Worm (Caenorhabditis elegans) whole organism, young adult: ENCODE results near the gene idpp-1.

Experiments
- him-1 ChIP-seq: sonication (generic microtip); optimal IDR thresholded peaks from 2 replicates; lab custom pipeline; 2016; ENCODE audit warnings: missing genotype, missing genetic modification reagents, missing genetic modification characterization, missing compliant biosample characterization
- mcd-1 ChIP-seq: fragments of 200-800 bp; sonication (Bioruptor generic); IDR thresholded peaks from 2 replicates; pipeline ENCODE4 v1.3.6; 2022; ENCODE audit warnings: missing genetic modification reagents, missing genetic modification characterization, missing compliant biosample characterization
- unc-130 ChIP-seq: sonication (generic microtip); optimal IDR thresholded peaks from 2 replicates; lab custom pipeline; 2016; ENCODE audit warnings: missing genetic modification reagents, missing genetic modification characterization, missing compliant biosample characterization

DNA sequence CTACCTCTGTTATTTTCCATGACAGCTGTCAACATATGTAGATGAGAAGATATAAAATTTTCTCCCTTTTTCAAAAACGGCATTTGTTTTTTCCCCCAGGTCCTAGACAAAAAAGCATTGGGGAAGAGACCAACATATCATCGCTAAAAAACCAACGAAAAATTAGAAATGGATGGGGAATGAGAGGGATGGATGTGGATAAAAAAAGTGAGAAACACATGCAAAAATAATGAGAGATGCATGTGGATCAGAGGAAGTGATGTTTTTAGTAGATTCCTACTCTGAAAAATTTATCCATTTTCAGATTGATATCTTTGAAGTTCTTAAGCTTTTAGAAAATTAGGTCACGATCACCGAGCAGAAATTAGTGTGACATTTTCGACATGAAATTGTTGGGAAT, 22.0 kb downstream of the idpp-1 start:
- TF ChIP-seq mcd-1 (GFP tag; lab: Robert Waterston, UW) (no peak), him-1 (no peak), unc-130 (no peak)
